Fruit fly (Drosophila melanogaster) whole organism, embryonic: ENCODE measurements around the gene Zpr1.

Experiments
- Aef1 ChIP-seq: fragments of 200-800 bp; sonication (Bioruptor generic); IDR thresholded peaks from 3 replicates; pipeline ENCODE4 v1.3.6; 2022; ENCODE audit warnings: missing biosample characterization, missing genetic modification characterization
- CG1024 ChIP-seq: fragments of 200-800 bp; sonication (Bioruptor generic); IDR thresholded peaks from 2 replicates; pipeline ENCODE4 v1.3.6; 2022; ENCODE audit warnings: missing biosample characterization, missing genetic modification characterization
- CG10366 ChIP-seq: fragments of 200-800 bp; sonication (Bioruptor generic); IDR thresholded peaks from 2 replicates; pipeline ENCODE4 v1.3.6; 2022; ENCODE audit warnings: missing biosample characterization, missing genetic modification characterization
- CG12071 ChIP-seq: fragments of 200-800 bp; sonication (Bioruptor generic); optimal IDR thresholded peaks from 3 replicates; lab custom pipeline; 2018; ENCODE audit warnings: missing biosample characterization, mild to moderate bottlenecking, missing genetic modification characterization
- CG12391 ChIP-seq: fragments of 200-800 bp; sonication (Bioruptor generic); optimal IDR thresholded peaks from 3 replicates; lab custom pipeline; 2018; ENCODE audit warnings: missing biosample characterization, mild to moderate bottlenecking, missing genetic modification characterization, moderate library complexity
- CG13296 ChIP-seq: fragments of 200-800 bp; sonication (Bioruptor generic); optimal IDR thresholded peaks from 3 replicates; lab custom pipeline; 2018; ENCODE audit warnings: missing biosample characterization, mild to moderate bottlenecking, missing genetic modification characterization
- CG14014 ChIP-seq: fragments of 200-800 bp; sonication (Bioruptor generic); IDR thresholded peaks from 2 replicates; pipeline ENCODE4 v1.3.6; 2022; ENCODE audit warnings: missing biosample characterization, missing genetic modification characterization
- CG15011 ChIP-seq: fragments of 200-800 bp; sonication (Bioruptor generic); optimal IDR thresholded peaks from 3 replicates; lab custom pipeline; 2018; ENCODE audit warnings: missing biosample characterization, mild to moderate bottlenecking, missing genetic modification characterization
- CG16863 ChIP-seq: fragments of 200-800 bp; sonication (Bioruptor generic); optimal IDR thresholded peaks from 3 replicates; lab custom pipeline; 2016; ENCODE audit warnings: missing biosample characterization, missing genetic modification characterization
- CG17359 ChIP-seq: fragments of 200-800 bp; sonication (Bioruptor generic); optimal IDR thresholded peaks from 3 replicates; lab custom pipeline; 2018; ENCODE audit warnings: missing biosample characterization, mild to moderate bottlenecking, missing genetic modification characterization, moderate library complexity
- CG17361 ChIP-seq: fragments of 200-800 bp; sonication (Bioruptor generic); IDR thresholded peaks from 3 replicates; pipeline ENCODE4 v1.3.6; 2022; ENCODE audit warnings: missing biosample characterization, missing genetic modification characterization
- CG18262 ChIP-seq: fragments of 200-800 bp; optimal IDR thresholded peaks from 3 replicates; lab custom pipeline; 2019; ENCODE audit warnings: missing biosample characterization, mild to moderate bottlenecking, missing genetic modification characterization, moderate library complexity
- CG18619 ChIP-seq: fragments of 200-800 bp; sonication (Bioruptor generic); optimal IDR thresholded peaks from 3 replicates; lab custom pipeline; 2017; ENCODE audit warnings: missing biosample characterization, mild to moderate bottlenecking, missing genetic modification characterization
- CG2678 ChIP-seq: fragments of 200-800 bp; sonication (Bioruptor generic); optimal IDR thresholded peaks from 3 replicates; lab custom pipeline; 2019; ENCODE audit warnings: missing biosample characterization, mild to moderate bottlenecking, missing genetic modification characterization, moderate library complexity
- CG7372 ChIP-seq: fragments of 200-800 bp; sonication (Bioruptor generic); IDR thresholded peaks from 2 replicates; pipeline ENCODE4 v1.3.6; 2022; ENCODE audit warnings: missing biosample characterization, missing genetic modification characterization
- CG7786 ChIP-seq: fragments of 200-800 bp; sonication (Bioruptor generic); optimal IDR thresholded peaks from 2 replicates; lab custom pipeline; 2016; ENCODE audit warnings: missing biosample characterization, missing genetic modification characterization
- CG7839 ChIP-seq: fragments of 200-800 bp; sonication (Bioruptor generic); optimal IDR thresholded peaks from 3 replicates; lab custom pipeline; 2018; ENCODE audit warnings: missing biosample characterization, mild to moderate bottlenecking, missing genetic modification characterization, moderate library complexity
- CG8478 ChIP-seq: fragments of >200 bp; optimal IDR thresholded peaks from 2 replicates; lab custom pipeline; 2018
- CG9609 ChIP-seq: fragments of 200-800 bp; sonication (Bioruptor generic); optimal IDR thresholded peaks from 3 replicates; lab custom pipeline; 2016; ENCODE audit warnings: missing biosample characterization, missing genetic modification characterization
- CoRest ChIP-seq: fragments of 200-800 bp; sonication (Bioruptor generic); optimal IDR thresholded peaks from 3 replicates; lab custom pipeline; 2018; ENCODE audit warnings: missing biosample characterization, mild to moderate bottlenecking, missing genetic modification characterization, moderate library complexity
- Dp ChIP-seq: fragments of 200-800 bp; sonication (Bioruptor generic); optimal IDR thresholded peaks from 2 replicates; lab custom pipeline; 2018; ENCODE audit warnings: missing biosample characterization, mild to moderate bottlenecking, missing genetic modification characterization, moderate library complexity
- Drgx ChIP-seq: fragments of 200-800 bp; sonication (Bioruptor generic); IDR thresholded peaks from 2 replicates; pipeline ENCODE4 v1.3.6; 2022; ENCODE audit warnings: missing biosample characterization, missing genetic modification characterization
- HLH3B ChIP-seq: fragments of 200-800 bp; sonication (Bioruptor generic); IDR thresholded peaks from 2 replicates; pipeline ENCODE4 v1.3.6; 2022; ENCODE audit warnings: missing biosample characterization, missing genetic modification characterization
- HmgZ ChIP-seq: fragments of 200-800 bp; sonication (Bioruptor generic); optimal IDR thresholded peaks from 2 replicates; lab custom pipeline; 2018; ENCODE audit warnings: missing biosample characterization, mild to moderate bottlenecking, missing genetic modification characterization
- Hmr ChIP-seq: fragments of 200-800 bp; sonication (Bioruptor generic); optimal IDR thresholded peaks from 3 replicates; lab custom pipeline; 2017; ENCODE audit warnings: mild to moderate bottlenecking, missing biosample characterization, missing genetic modification reagents, missing genetic modification characterization
- Hr51 ChIP-seq, 2 experiments: fragments of 200-800 bp; sonication (Bioruptor generic); optimal IDR thresholded peaks; 2 replicates in 1 of 2; 3 replicates in 1 of 2; lab custom pipeline; 2016 to 2018; ENCODE audit warnings: missing biosample characterization in 2 of 2, missing genetic modification characterization in 2 of 2, mild to moderate bottlenecking in 1 of 2, moderate library complexity in 1 of 2
- Mad ChIP-seq: fragments of 200-800 bp; sonication (Bioruptor generic); optimal IDR thresholded peaks from 2 replicates; lab custom pipeline; 2016; ENCODE audit warnings: missing biosample characterization, missing genetic modification characterization
- Meics ChIP-seq: fragments of 200-800 bp; sonication (Bioruptor generic); optimal IDR thresholded peaks from 2 replicates; lab custom pipeline; 2017; ENCODE audit warnings: missing biosample characterization, mild to moderate bottlenecking, missing genetic modification characterization
- Mes4 ChIP-seq: fragments of 200-800 bp; sonication (Bioruptor generic); optimal IDR thresholded peaks from 2 replicates; lab custom pipeline; 2016; ENCODE audit warnings: missing biosample characterization, missing genetic modification characterization
- NK7.1 ChIP-seq: fragments of 200-800 bp; sonication (Bioruptor generic); optimal IDR thresholded peaks from 3 replicates; lab custom pipeline; 2016; ENCODE audit warnings: missing biosample characterization, missing genetic modification characterization
- PHDP ChIP-seq: fragments of 200-800 bp; sonication (Bioruptor generic); optimal IDR thresholded peaks from 3 replicates; lab custom pipeline; 2018; ENCODE audit warnings: missing biosample characterization, mild to moderate bottlenecking, missing genetic modification characterization, moderate library complexity
- TFAM ChIP-seq: fragments of 200-800 bp; sonication (Bioruptor generic); optimal IDR thresholded peaks from 2 replicates; lab custom pipeline; 2017; ENCODE audit warnings: missing biosample characterization, missing genetic modification characterization, inconsistent platforms
- Tbp ChIP-seq: fragments of >200 bp; optimal IDR thresholded peaks from 2 replicates; lab custom pipeline; 2018; ENCODE audit warnings: missing biosample characterization, missing genetic modification characterization
- bcd ChIP-seq: fragments of 200-800 bp; sonication (Bioruptor generic); optimal IDR thresholded peaks from 2 replicates; lab custom pipeline; 2017; ENCODE audit warnings: missing biosample characterization, mild to moderate bottlenecking, missing genetic modification characterization
- dmrt99B ChIP-seq: fragments of 200-800 bp; sonication (Bioruptor generic); optimal IDR thresholded peaks from 2 replicates; lab custom pipeline; 2018; ENCODE audit warnings: missing biosample characterization, mild to moderate bottlenecking, missing genetic modification characterization, moderate library complexity
- ind ChIP-seq: fragments of 200-800 bp; sonication (Bioruptor generic); optimal IDR thresholded peaks from 3 replicates; lab custom pipeline; 2016; ENCODE audit warnings: missing biosample characterization, missing genetic modification characterization
- lab ChIP-seq: fragments of 200-800 bp; sonication (Bioruptor generic); optimal IDR thresholded peaks from 3 replicates; lab custom pipeline; 2017; ENCODE audit warnings: missing biosample characterization, missing genetic modification characterization, mild to moderate bottlenecking, moderate library complexity, missing genetic modification reagents
- pan ChIP-seq, 4 experiments: fragments of >200 bp in 3 of 4; fragments of 200-800 bp in 1 of 4; sonication (Bioruptor generic) in 1 of 4; optimal IDR thresholded peaks in 3 of 4; IDR thresholded peaks in 1 of 4; 2 replicates each; pipeline versions ENCODE4 v1.3.6 to Lab custom; 2017 to 2022; ENCODE audit warnings: missing biosample characterization in 2 of 4, missing genetic modification characterization in 2 of 4, mixed read lengths in 1 of 4
- pho ChIP-seq: fragments of 200-800 bp; sonication (Bioruptor generic); optimal IDR thresholded peaks from 2 replicates; lab custom pipeline; 2016; ENCODE audit warnings: missing biosample characterization, missing genetic modification characterization
- sens ChIP-seq: fragments of 200-800 bp; sonication (Bioruptor generic); peaks from one replicate; lab custom pipeline; 2016; ENCODE audit warnings: missing biosample characterization, missing genetic modification characterization
- sima ChIP-seq: fragments of 200-800 bp; sonication (Bioruptor generic); optimal IDR thresholded peaks from 2 replicates; lab custom pipeline; 2016; ENCODE audit warnings: missing biosample characterization, missing genetic modification characterization
- sisA ChIP-seq: fragments of 200-800 bp; sonication (Bioruptor generic); IDR thresholded peaks from 2 replicates; pipeline ENCODE4 v1.3.6; 2022; ENCODE audit warnings: missing biosample characterization, missing genetic modification characterization
- ssp ChIP-seq: fragments of 200-800 bp; sonication (Bioruptor generic); IDR thresholded peaks from 2 replicates; pipeline ENCODE4 v1.3.6; 2022; ENCODE audit warnings: missing biosample characterization, missing genetic modification characterization
- tio ChIP-seq: fragments of 200-800 bp; sonication (Bioruptor generic); optimal IDR thresholded peaks from 2 replicates; lab custom pipeline; 2017; ENCODE audit warnings: missing biosample characterization, missing genetic modification characterization, inconsistent platforms
- trem ChIP-seq: fragments of 200-800 bp; optimal IDR thresholded peaks from 3 replicates; lab custom pipeline; 2019; ENCODE audit warnings: missing biosample characterization, mild to moderate bottlenecking, missing genetic modification characterization, moderate library complexity
- ttk ChIP-seq: fragments of 200-800 bp; sonication (Bioruptor generic); IDR thresholded peaks from 2 replicates; pipeline ENCODE4 v2.1.2; 2022; ENCODE audit warnings: missing biosample characterization, missing genetic modification characterization
- usp ChIP-seq: fragments of >200 bp; optimal IDR thresholded peaks from 2 replicates; lab custom pipeline; 2017; ENCODE audit warnings: missing biosample characterization, missing genetic modification characterization
- vfl ChIP-seq: fragments of 200-800 bp; sonication (Bioruptor generic); optimal IDR thresholded peaks from 2 replicates; lab custom pipeline; 2016; ENCODE audit warnings: missing biosample characterization, missing genetic modification characterization

Gene Zpr1

dm6 chrX:9120828-9121754, 40.8 kb downstream of the Zpr1 start (continued):
- TF ChIP-seq sens (GFP tag; lab: Kevin White, UChicago) (peak; percentile 89), CG12391 (tag; lab: Kevin White, UChicago) (peak; percentile 45), CG2678 (peak; percentile 67), CG7786 (GFP tag; lab: Kevin White, UChicago) (peak; percentile 9), CG18262 (peak; percentile 62), vfl (GFP tag; lab: Kevin White, UChicago) (peak; percentile 7), CG1024 (GFP tag; lab: Robert Waterston, UW) (peak; percentile 39; the same call in 1 of the 2 replicates), CG17361 (peak; percentile 23; the same call in 1 of the 3 replicates), CG10366 (GFP tag; lab: Robert Waterston, UW) (peak; percentile 24; the same call in 1 of the 2 replicates), trem (tag; lab: Kevin White, UChicago) (peak; percentile 1), Drgx (GFP tag; lab: Robert Waterston, UW) (peak; percentile 34; the same call in 1 of the 2 replicates), usp (GFP tag; lab: Kevin White, UChicago) (no peak), Hr51 (GFP tag; optimal IDR thresholded peaks at IDR 0.05; lab: Kevin White, UChicago) (peak in 1 of 2 experiments; percentile 48), CG7839 (peak; percentile 64), Meics (GFP tag; lab: Kevin White, UChicago) (peak; percentile 60), ttk (GFP tag; lab: Robert Waterston, UW) (no peak), pan (optimal IDR thresholded peaks at IDR 0.05; lab: Kevin White, UChicago) (no peak), pan (GFP tag; optimal IDR thresholded peaks at IDR 0.05 in 1 of 2, IDR thresholded peaks at IDR 0.05 in 1 of 2) (peak in 1 of 2 experiments; percentile 50), CG16863 (peak; percentile 0), sima (GFP tag; lab: Kevin White, UChicago) (no peak), ind (GFP tag; lab: Kevin White, UChicago) (peak; percentile 46), lab (GFP tag; lab: Kevin White, UChicago) (peak; percentile 60), NK7.1 (peak; percentile 43), HmgZ (tag; lab: Kevin White, UChicago) (no peak), Tbp (GFP tag; lab: Kevin White, UChicago) (no peak), CG17359 (tag; lab: Kevin White, UChicago) (peak; percentile 66), CG14014 (GFP tag; lab: Robert Waterston, UW) (peak; percentile 47), ssp (GFP tag; lab: Robert Waterston, UW) (no peak), sisA (GFP tag; lab: Robert Waterston, UW) (peak; percentile 40; the same call in 1 of the 2 replicates), Hmr (peak; percentile 24), pho (GFP tag; lab: Kevin White, UChicago) (peak; percentile 6), PHDP (tag; lab: Kevin White, UChicago) (peak; percentile 63), CG18619 (peak; percentile 5), CoRest (tag; lab: Kevin White, UChicago) (peak; percentile 31), tio (peak; percentile 28), CG8478 (lab: Kevin White, UChicago) (no peak), TFAM (GFP tag; lab: Kevin White, UChicago) (no peak), Mad (GFP tag; lab: Kevin White, UChicago) (peak; percentile 12), Mes4 (peak; percentile 5), Aef1 (peak; percentile 16; the same call in 1 of the 3 replicates), CG15011 (peak; percentile 14), HLH3B (peak; percentile 20; the same call in 1 of the 2 replicates), bcd (GFP tag; lab: Kevin White, UChicago) (peak; percentile 29), CG12071 (GFP tag; lab: Kevin White, UChicago) (peak; percentile 19), CG9609 (no peak), CG13296 (GFP tag; lab: Kevin White, UChicago) (peak; percentile 25), dmrt99B (peak; percentile 65), Dp (GFP tag; lab: Kevin White, UChicago) (no peak), CG7372 (GFP tag; lab: Robert Waterston, UW) (0 out of 2 replicates have a peak, but pooled peaks have one; percentile 12)
